Worm (Caenorhabditis elegans): ENCODE measurements around the gene F08F8.6.

DNA sequence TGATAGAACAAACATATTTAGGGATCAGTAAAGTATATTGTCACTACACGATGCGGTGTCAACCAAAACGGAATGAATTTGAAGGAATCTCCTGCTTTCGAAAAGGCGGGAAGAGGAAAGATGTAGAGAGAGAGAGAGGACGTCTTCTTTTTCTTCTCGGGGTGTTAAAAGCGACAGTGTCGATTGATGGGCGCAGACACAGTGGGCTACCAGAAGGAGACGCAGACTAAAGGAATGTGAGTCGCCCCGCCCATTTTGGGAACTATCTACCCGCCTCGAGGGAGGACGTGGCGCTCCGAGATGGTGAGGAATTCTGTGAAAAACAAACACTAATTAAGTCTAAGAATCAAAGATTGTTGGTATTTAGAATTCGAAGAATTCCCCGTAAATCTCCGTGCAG, 44.0 kb upstream of the F08F8.6 start, which contains the start of the genes B0361.14 and B0361.9:
- TF ChIP-seq unc-39 (tag; optimal IDR thresholded peaks at IDR 0.05) (no peak), ztf-11 (tag; optimal IDR thresholded peaks at IDR 0.05) (no peak)

All from whole organism, mixed stage, embryonic.